Worm (Caenorhabditis elegans) whole organism, midembryonic: Measurements from ENCODE around the gene ZK488.5.

Source experiments
- cog-1 ChIP-seq: sonication (generic microtip); optimal IDR thresholded peaks from 2 replicates; lab custom pipeline; 2016; ENCODE audit warnings: missing genetic modification characterization, missing compliant biosample characterization
- flt-1 ChIP-seq: fragments of 200-800 bp; sonication (Bioruptor generic); IDR thresholded peaks from 2 replicates; pipeline ENCODE4 v1.3.6; 2022; ENCODE audit warnings: missing genetic modification characterization, missing compliant biosample characterization

DNA sequence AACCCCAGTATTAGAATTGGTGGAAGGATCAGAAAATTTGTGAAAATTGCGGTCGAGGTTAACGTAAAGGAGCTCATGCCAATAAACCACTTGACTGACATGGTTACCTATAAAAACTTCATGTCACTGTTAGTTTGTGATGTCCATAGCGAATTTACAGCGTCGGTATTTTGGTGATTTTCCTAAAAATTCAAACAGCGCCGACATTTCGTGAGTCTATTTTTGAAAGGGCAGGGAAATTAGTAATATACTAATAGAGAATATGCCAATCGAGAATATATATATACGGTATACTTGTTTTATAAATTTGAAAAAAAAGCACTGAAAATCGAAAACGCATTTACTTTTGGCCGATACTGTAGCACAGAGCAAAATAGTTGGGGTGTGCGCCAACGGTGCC, 37.0 kb upstream of the ZK488.5 start, which contains the start of gene srx-8:
- TF ChIP-seq flt-1 (GFP tag; lab: Robert Waterston, UW) = no peak
- TF ChIP-seq cog-1 (tag; lab: Kevin White, UChicago) = no peak
